Worm (Caenorhabditis elegans) whole organism, L4 larva: Measurements from ENCODE around the gene ins-17.

ENCODE experiments used
- D1046.2 ChIP-seq: fragments of 200-800 bp; sonication (Bioruptor generic); IDR thresholded peaks from 2 replicates; pipeline ENCODE4 v1.3.6; 2022; ENCODE audit warnings: missing genetic modification characterization, missing compliant biosample characterization
- F37D6.2 ChIP-seq: sonication (generic microtip); optimal IDR thresholded peaks from 2 replicates; lab custom pipeline; 2016; ENCODE audit warnings: mild to moderate bottlenecking, missing genetic modification characterization, missing compliant biosample characterization
- F44E2.7 ChIP-seq: fragments of 200-800 bp; sonication (Bioruptor generic); IDR thresholded peaks from 2 replicates; pipeline ENCODE4 v2.1.2; 2022; ENCODE audit warnings: missing genetic modification characterization, missing compliant biosample characterization
- F49E8.2 ChIP-seq: sonication (generic microtip); optimal IDR thresholded peaks from 2 replicates; lab custom pipeline; 2016; ENCODE audit warnings: missing compliant biosample characterization, mild to moderate bottlenecking, missing genetic modification characterization, borderline replicate concordance
- T20F7.1 ChIP-seq: fragments of 200-800 bp; sonication (Bioruptor generic); optimal IDR thresholded peaks from 2 replicates; lab custom pipeline; 2018; ENCODE audit warnings: mild to moderate bottlenecking, missing genetic modification characterization, missing compliant biosample characterization
- aha-1 ChIP-seq: fragments of 150-350 bp; peaks from one replicate; lab custom pipeline; 2014; ENCODE audit warnings: missing biosample characterization, missing genetic modification characterization
- ama-1 ChIP-seq: fragments of 150-350 bp; optimal IDR thresholded peaks from 2 replicates; lab custom pipeline; 2014; ENCODE audit warnings: inconsistent platforms, mixed read lengths
- arid-1 ChIP-seq: fragments of 200-800 bp; sonication (Bioruptor generic); conservative IDR thresholded peaks from 2 replicates; pipeline ENCODE4 v1.3.6; 2022; ENCODE audit warnings: missing genetic modification reagents, missing genetic modification characterization, missing compliant biosample characterization
- attf-4 ChIP-seq: sonication (generic microtip); optimal IDR thresholded peaks from 3 replicates; lab custom pipeline; 2017; ENCODE audit warnings: missing biosample characterization, missing genetic modification characterization
- ceh-28 ChIP-seq: fragments of 150-350 bp; optimal IDR thresholded peaks from 2 replicates; lab custom pipeline; 2014; ENCODE audit warnings: missing biosample characterization, missing genetic modification reagents, missing genetic modification characterization
- ceh-32 ChIP-seq: sonication (generic microtip); optimal IDR thresholded peaks from 2 replicates; lab custom pipeline; 2016; ENCODE audit warnings: mild to moderate bottlenecking, missing genetic modification characterization, missing compliant biosample characterization; ENCODE audit not compliant: poor library complexity
- ceh-82 ChIP-seq: sonication (generic microtip); optimal IDR thresholded peaks from 2 replicates; lab custom pipeline; 2017; ENCODE audit warnings: missing biosample characterization, missing genetic modification characterization
- daf-16 ChIP-seq, 3 experiments: sonication (generic microtip); optimal IDR thresholded peaks; 2 replicates each; lab custom pipeline; 2016 to 2017; ENCODE audit warnings: missing genetic modification characterization in 3 of 3, missing genetic modification reagents in 3 of 3, mild to moderate bottlenecking in 2 of 3, missing compliant biosample characterization in 2 of 3, missing biosample characterization in 1 of 3, moderate library complexity in 1 of 3
- daf-19 ChIP-seq: fragments of 200-800 bp; sonication (Bioruptor generic); conservative IDR thresholded peaks from 2 replicates; pipeline ENCODE4 v1.3.6; 2022; ENCODE audit warnings: missing genetic modification characterization, missing compliant biosample characterization
- dmd-6 ChIP-seq: fragments of 200-800 bp; sonication (Bioruptor generic); IDR thresholded peaks from 2 replicates; pipeline ENCODE4 v1.3.6; 2022; ENCODE audit warnings: missing genetic modification reagents, missing genetic modification characterization, missing compliant biosample characterization
- duxl-1 ChIP-seq: sonication (generic microtip); optimal IDR thresholded peaks from 2 replicates; lab custom pipeline; 2016; ENCODE audit warnings: mild to moderate bottlenecking, missing genetic modification characterization, moderate library complexity, missing compliant biosample characterization; ENCODE audit not compliant: poor library complexity
- fkh-10 ChIP-seq: fragments of 150-350 bp; optimal IDR thresholded peaks from 2 replicates; lab custom pipeline; 2014; ENCODE audit warnings: missing biosample characterization, missing genetic modification reagents, missing genetic modification characterization
- gei-8 ChIP-seq: fragments of 200-800 bp; sonication (Bioruptor generic); optimal IDR thresholded peaks from 2 replicates; lab custom pipeline; 2018; ENCODE audit warnings: mild to moderate bottlenecking, missing genetic modification characterization, missing compliant biosample characterization
- hif-1 ChIP-seq, 2 experiments: sonication (generic microtip); optimal IDR thresholded peaks; 2 replicates each; lab custom pipeline; 2016 to 2017; ENCODE audit warnings: missing compliant biosample characterization in 2 of 2, missing genetic modification characterization in 2 of 2, missing genetic modification reagents in 2 of 2, missing genotype in 2 of 2, mild to moderate bottlenecking in 1 of 2
- hlh-30 ChIP-seq: sonication (generic microtip); optimal IDR thresholded peaks from 2 replicates; lab custom pipeline; 2017; ENCODE audit warnings: antibody characterized with exemption, mild to moderate bottlenecking, missing genetic modification characterization, missing compliant biosample characterization; ENCODE audit not compliant: insufficient read depth
- hmg-1.1 ChIP-seq: fragments of 200-800 bp; sonication (Bioruptor generic); IDR thresholded peaks from 2 replicates; pipeline ENCODE4 v1.3.6; 2022; ENCODE audit warnings: missing genetic modification reagents, missing genetic modification characterization, missing compliant biosample characterization
- jun-1 ChIP-seq: fragments of 150-350 bp; optimal IDR thresholded peaks from 2 replicates; lab custom pipeline; 2014; ENCODE audit warnings: missing biosample characterization, missing genetic modification reagents, missing genetic modification characterization
- lim-7 ChIP-seq: fragments of 200-800 bp; sonication (Bioruptor generic); IDR thresholded peaks from 2 replicates; pipeline ENCODE4 v1.3.6; 2022; ENCODE audit warnings: missing genetic modification characterization, missing compliant biosample characterization
- lin-1 ChIP-seq: fragments of 200-800 bp; sonication (Bioruptor generic); IDR thresholded peaks from 2 replicates; pipeline ENCODE4 v1.3.6; 2022; ENCODE audit warnings: missing genetic modification reagents, missing genetic modification characterization, missing compliant biosample characterization
- lin-15B ChIP-seq: fragments of 150-350 bp; sonication (generic microtip); optimal IDR thresholded peaks from 3 replicates; lab custom pipeline; 2014; ENCODE audit warnings: missing biosample characterization, missing genetic modification characterization
- lir-3 ChIP-seq: sonication (generic microtip); optimal IDR thresholded peaks from 2 replicates; lab custom pipeline; 2016; ENCODE audit warnings: mild to moderate bottlenecking, missing genetic modification characterization, missing compliant biosample characterization
- lsy-2 ChIP-seq, 2 experiments: fragments of 150-350 bp in 1 of 2; sonication (generic microtip) in 1 of 2; optimal IDR thresholded peaks; 2 replicates each; lab custom pipeline; 2014 to 2017; ENCODE audit warnings: missing biosample characterization in 2 of 2, missing genetic modification characterization in 2 of 2
- mdl-1 ChIP-seq, 2 experiments: fragments of 150-350 bp in 1 of 2; sonication (generic microtip) in 1 of 2; optimal IDR thresholded peaks; 2 replicates each; lab custom pipeline; 2014 to 2017; ENCODE audit warnings: missing biosample characterization in 2 of 2, missing genetic modification characterization in 2 of 2
- mdt-29 ChIP-seq: fragments of 200-800 bp; sonication (Bioruptor generic); IDR thresholded peaks from 2 replicates; pipeline ENCODE4 v1.3.6; 2022; ENCODE audit warnings: missing genetic modification reagents, missing genetic modification characterization, missing compliant biosample characterization
- mep-1 ChIP-seq: fragments of 150-350 bp; sonication (generic microtip); optimal IDR thresholded peaks from 3 replicates; lab custom pipeline; 2014; ENCODE audit warnings: missing biosample characterization, missing genetic modification characterization
- mes-2 ChIP-seq: sonication (generic microtip); optimal IDR thresholded peaks from 2 replicates; lab custom pipeline; 2016; ENCODE audit warnings: missing genotype, mild to moderate bottlenecking, missing genetic modification characterization, missing compliant biosample characterization; ENCODE audit not compliant: poor library complexity, severe bottlenecking
- mxl-3 ChIP-seq: fragments of 200-800 bp; sonication (Bioruptor generic); optimal IDR thresholded peaks from 2 replicates; lab custom pipeline; 2018; ENCODE audit warnings: mild to moderate bottlenecking, missing genetic modification characterization, missing compliant biosample characterization
- nhr-102 ChIP-seq: sonication (generic microtip); optimal IDR thresholded peaks from 2 replicates; lab custom pipeline; 2016; ENCODE audit warnings: mild to moderate bottlenecking, missing genetic modification characterization, moderate library complexity, missing compliant biosample characterization
- nhr-25 ChIP-seq: sonication (generic microtip); optimal IDR thresholded peaks from 2 replicates; lab custom pipeline; 2017; ENCODE audit warnings: missing genetic modification characterization, mild to moderate bottlenecking, missing compliant biosample characterization, antibody characterized with exemption, moderate library complexity, borderline replicate concordance; ENCODE audit not compliant: insufficient read depth
- nhr-28 ChIP-seq: fragments of 150-350 bp; optimal IDR thresholded peaks from 2 replicates; lab custom pipeline; 2014; ENCODE audit warnings: missing biosample characterization, missing genetic modification characterization
- nhr-42 ChIP-seq: fragments of 200-800 bp; sonication (Bioruptor generic); IDR thresholded peaks from 2 replicates; pipeline ENCODE4 v1.3.6; 2022; ENCODE audit warnings: missing genetic modification characterization, missing compliant biosample characterization
- nhr-48 ChIP-seq: sonication (generic microtip); optimal IDR thresholded peaks from 2 replicates; lab custom pipeline; 2016; ENCODE audit warnings: mild to moderate bottlenecking, missing genetic modification characterization, missing compliant biosample characterization
- nhr-77 ChIP-seq: fragments of 150-350 bp; optimal IDR thresholded peaks from 2 replicates; lab custom pipeline; 2014; ENCODE audit warnings: missing biosample characterization, missing genetic modification characterization
- pha-4 ChIP-seq, 2 experiments: fragments of 150-350 bp in 1 of 2; fragments of 200-800 bp in 1 of 2; sonication (Bioruptor generic) in 1 of 2; IDR thresholded peaks in 1 of 2; optimal IDR thresholded peaks in 1 of 2; 2 replicates each; pipeline versions ENCODE4 v1.3.6 to Lab custom; 2014 to 2022; ENCODE audit warnings: missing genetic modification characterization in 2 of 2, missing genetic modification reagents in 2 of 2, missing biosample characterization in 1 of 2, missing compliant biosample characterization in 1 of 2
- rbr-2 ChIP-seq: sonication (generic microtip); optimal IDR thresholded peaks from 2 replicates; lab custom pipeline; 2016; ENCODE audit warnings: missing genotype, missing genetic modification characterization, missing compliant biosample characterization
- snpc-4 ChIP-seq: fragments of 150-350 bp; optimal IDR thresholded peaks from 2 replicates; lab custom pipeline; 2014; ENCODE audit warnings: missing biosample characterization, missing genetic modification characterization
- spr-3 ChIP-seq: fragments of 200-800 bp; sonication (Bioruptor generic); optimal IDR thresholded peaks from 2 replicates; lab custom pipeline; 2018; ENCODE audit warnings: mild to moderate bottlenecking, missing genetic modification characterization, missing compliant biosample characterization
- zag-1 ChIP-seq: fragments of 150-350 bp; optimal IDR thresholded peaks from 2 replicates; lab custom pipeline; 2014; ENCODE audit warnings: missing biosample characterization, missing genetic modification characterization
- zfp-2 ChIP-seq: sonication (generic microtip); optimal IDR thresholded peaks from 2 replicates; lab custom pipeline; 2016; ENCODE audit warnings: mild to moderate bottlenecking, missing genetic modification characterization, missing compliant biosample characterization
- zfp-3 ChIP-seq: fragments of 200-800 bp; sonication (Bioruptor generic); conservative IDR thresholded peaks from 2 replicates; pipeline ENCODE4 v1.3.6; 2022; ENCODE audit warnings: missing genetic modification reagents, missing genetic modification characterization, missing compliant biosample characterization
- zip-11 ChIP-seq: fragments of 200-800 bp; sonication (Bioruptor generic); IDR thresholded peaks from 2 replicates; pipeline ENCODE4 v1.3.6; 2022; ENCODE audit warnings: missing genetic modification characterization, missing compliant biosample characterization
- ztf-11 ChIP-seq: fragments of 150-350 bp; optimal IDR thresholded peaks from 2 replicates; lab custom pipeline; 2014; ENCODE audit warnings: missing biosample characterization, missing genetic modification characterization

The ins-17 gene

DNA sequence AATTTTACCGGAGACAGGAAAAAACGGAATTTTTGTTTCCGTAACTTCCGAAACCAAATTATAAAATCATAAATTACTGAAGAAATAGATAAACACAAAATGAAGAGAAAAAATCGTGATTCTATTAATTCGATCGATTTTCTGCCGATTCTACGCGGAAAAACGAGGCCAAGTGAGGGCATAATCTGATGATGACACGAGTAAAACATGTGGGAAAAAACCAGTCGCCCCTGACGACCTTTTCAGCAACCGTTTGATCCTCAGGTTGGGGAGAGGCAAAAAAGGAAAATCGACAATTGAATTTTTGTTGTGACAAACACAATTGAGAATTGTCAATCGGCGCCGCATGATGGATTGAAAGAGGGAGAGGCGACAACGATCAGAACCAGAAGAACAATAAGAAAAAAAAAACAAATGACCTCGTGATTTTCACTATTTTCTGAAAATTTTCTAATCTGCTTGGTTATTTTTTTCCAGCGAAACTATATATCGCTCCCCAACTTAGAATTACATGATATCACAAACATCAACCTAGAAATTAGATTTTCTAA lies 27.6 kb upstream of the ins-17 start:
- TF ChIP-seq mdt-29 (GFP tag; lab: Robert Waterston, UW): 0 out of 2 replicates have a peak, but pooled peaks have one; percentile 12
- no peak for TF ChIP-seq lin-1 (GFP tag; lab: Robert Waterston, UW)
- peak; percentile 56 for TF ChIP-seq hlh-30 (tag; lab: Kevin White, UChicago)
- TF ChIP-seq dmd-6 (GFP tag; lab: Robert Waterston, UW): peak; percentile 23; the same call in 1 of the 2 replicates
- TF ChIP-seq daf-16 (GFP tag; optimal IDR thresholded peaks at IDR 0.05; lab: Kevin White, UChicago): no peak
- TF ChIP-seq daf-16 (tag; optimal IDR thresholded peaks at IDR 0.05; lab: Kevin White, UChicago): peak; percentile 0
- TF ChIP-seq aha-1 (tag; lab: Kevin White, UChicago): peak; percentile 78
- peak; percentile 39 for TF ChIP-seq mxl-3 (GFP tag; lab: Kevin White, UChicago)
- TF ChIP-seq zfp-3 (GFP tag; lab: Robert Waterston, UW): no peak

ce11 chrIII:4504358-4504757 lies 27.0 kb upstream of the ins-17 start:
- TF ChIP-seq F44E2.7 (GFP tag; lab: Robert Waterston, UW): no peak
- TF ChIP-seq zip-11 (GFP tag; lab: Robert Waterston, UW): no peak
- TF ChIP-seq lin-15B (tag; lab: Kevin White, UChicago): no peak
- no peak for TF ChIP-seq spr-3
- TF ChIP-seq snpc-4 (tag; lab: Kevin White, UChicago): no peak
- TF ChIP-seq hmg-1.1 (GFP tag; lab: Robert Waterston, UW): peak; percentile 47
- TF ChIP-seq nhr-42: no peak
- TF ChIP-seq F37D6.2: peak; percentile 6
- TF ChIP-seq nhr-48 (tag; lab: Kevin White, UChicago): peak; percentile 21
- no peak for TF ChIP-seq T20F7.1 (GFP tag; lab: Kevin White, UChicago)
- no peak for TF ChIP-seq zag-1 (tag; lab: Kevin White, UChicago)
- TF ChIP-seq mep-1 (tag; lab: Kevin White, UChicago): peak; percentile 68
- no peak for TF ChIP-seq lir-3 (tag; lab: Kevin White, UChicago)
- no peak for TF ChIP-seq nhr-102 (tag; lab: Kevin White, UChicago)
- TF ChIP-seq ceh-28 (tag; lab: Kevin White, UChicago): no peak
- TF ChIP-seq hif-1 (tag; optimal IDR thresholded peaks at IDR 0.05; lab: Kevin White, UChicago): peak in 1 of 2 experiments; percentile 28
- peak; percentile 96 for TF ChIP-seq aha-1 (tag; lab: Kevin White, UChicago)
- TF ChIP-seq ceh-32 (tag; lab: Kevin White, UChicago): no peak
- peak; percentile 44 for TF ChIP-seq fkh-10
- TF ChIP-seq attf-4 (tag; lab: Kevin White, UChicago): no peak
- TF ChIP-seq daf-19 (GFP tag; lab: Robert Waterston, UW): no peak
- TF ChIP-seq ceh-82: no peak
- TF ChIP-seq lim-7: no peak
- peak; percentile 78 for TF ChIP-seq ama-1
- peak; percentile 32 for TF ChIP-seq mes-2
- TF ChIP-seq D1046.2 (GFP tag; lab: Robert Waterston, UW): no peak
- peak; percentile 55 for TF ChIP-seq dmd-6 (GFP tag; lab: Robert Waterston, UW)
- TF ChIP-seq nhr-25 (tag; lab: Kevin White, UChicago): no peak
- peak; percentile 51 for TF ChIP-seq nhr-28 (tag; lab: Kevin White, UChicago)
- TF ChIP-seq gei-8: no peak
- no peak for TF ChIP-seq duxl-1 (tag; lab: Kevin White, UChicago)
- TF ChIP-seq nhr-77 (tag; lab: Kevin White, UChicago): no peak
- peak; percentile 46 for TF ChIP-seq rbr-2 (tag; lab: Kevin White, UChicago)
- no peak for TF ChIP-seq jun-1 (tag; lab: Kevin White, UChicago)
- peak in 1 of 2 experiments; percentile 71 for TF ChIP-seq mdl-1 (tag; optimal IDR thresholded peaks at IDR 0.05; lab: Kevin White, UChicago)
- TF ChIP-seq zfp-2 (tag; lab: Kevin White, UChicago): no peak
- peak; percentile 10; the same call in 1 of the 2 replicates for TF ChIP-seq pha-4 (GFP tag; IDR thresholded peaks at IDR 0.05; lab: Robert Waterston, UW)
- TF ChIP-seq pha-4 (tag; optimal IDR thresholded peaks at IDR 0.05; lab: Kevin White, UChicago): no peak
- TF ChIP-seq arid-1 (GFP tag; lab: Robert Waterston, UW): no peak
- TF ChIP-seq ztf-11 (tag; lab: Kevin White, UChicago): no peak
- TF ChIP-seq F49E8.2 (tag; lab: Kevin White, UChicago): no peak
- TF ChIP-seq lsy-2 (tag; optimal IDR thresholded peaks at IDR 0.05; lab: Kevin White, UChicago): peak in 1 of 2 experiments; percentile 67
